Worm (Caenorhabditis elegans) whole organism, L2 larva: ENCODE results near the gene C33D9.10.

Source experiments
- R02D3.7 ChIP-seq: fragments of 150-350 bp; optimal IDR thresholded peaks from 2 replicates; lab custom pipeline; 2014; ENCODE audit warnings: missing biosample characterization, missing genetic modification characterization
- ZK546.5 ChIP-seq: sonication (generic microtip); optimal IDR thresholded peaks from 2 replicates; lab custom pipeline; 2017; ENCODE audit warnings: missing biosample characterization, missing genetic modification characterization
- ama-1 ChIP-seq: fragments of 150-350 bp; optimal IDR thresholded peaks from 2 replicates; lab custom pipeline; 2018; ENCODE audit warnings: inconsistent platforms
- crh-2 ChIP-seq: sonication (generic microtip); optimal IDR thresholded peaks from 2 replicates; lab custom pipeline; 2017; ENCODE audit warnings: missing biosample characterization, missing genetic modification characterization
- egl-27 ChIP-seq: sonication (generic microtip); optimal IDR thresholded peaks from 3 replicates; lab custom pipeline; 2017; ENCODE audit warnings: missing biosample characterization, missing genetic modification reagents, missing genetic modification characterization
- lin-13 ChIP-seq: fragments of 150-350 bp; optimal IDR thresholded peaks from 2 replicates; lab custom pipeline; 2014; ENCODE audit warnings: missing biosample characterization, missing genetic modification reagents, missing genetic modification characterization
- nhr-11 ChIP-seq: fragments of 150-350 bp; optimal IDR thresholded peaks from 2 replicates; lab custom pipeline; 2014; ENCODE audit warnings: missing biosample characterization, missing genetic modification characterization
- nhr-129 ChIP-seq: fragments of 150-350 bp; optimal IDR thresholded peaks from 2 replicates; lab custom pipeline; 2014; ENCODE audit warnings: missing biosample characterization, missing genetic modification characterization
- skn-1 ChIP-seq: sonication (generic microtip); optimal IDR thresholded peaks from 2 replicates; lab custom pipeline; 2017; ENCODE audit warnings: missing biosample characterization, missing genetic modification characterization
- snpc-4 ChIP-seq: fragments of 150-350 bp; optimal IDR thresholded peaks from 2 replicates; lab custom pipeline; 2014; ENCODE audit warnings: missing biosample characterization, missing genetic modification characterization
- ztf-11 ChIP-seq: sonication (generic microtip); optimal IDR thresholded peaks from 2 replicates; lab custom pipeline; 2017; ENCODE audit warnings: missing biosample characterization, missing genetic modification characterization

- TF ChIP-seq lin-13 (GFP tag; lab: Kevin White, UChicago) (no peak), nhr-11 (no peak), skn-1 (tag; lab: Kevin White, UChicago) (no peak), ZK546.5 (tag; lab: Kevin White, UChicago) (no peak), ama-1 (no peak), ztf-11 (no peak), snpc-4 (tag; lab: Kevin White, UChicago) (no peak), crh-2 (tag; lab: Kevin White, UChicago) (no peak), nhr-129 (tag; lab: Kevin White, UChicago) (no peak), egl-27 (no peak), R02D3.7 (tag; lab: Kevin White, UChicago) (no peak)
Observed at ce11 chrIV:8772800-8773256, 15.1 kb downstream of the C33D9.10 start, which contains the start of gene F20C5.6.
